Fruit fly (Drosophila melanogaster): Measurements from ENCODE around the gene Flo2.

DNA sequence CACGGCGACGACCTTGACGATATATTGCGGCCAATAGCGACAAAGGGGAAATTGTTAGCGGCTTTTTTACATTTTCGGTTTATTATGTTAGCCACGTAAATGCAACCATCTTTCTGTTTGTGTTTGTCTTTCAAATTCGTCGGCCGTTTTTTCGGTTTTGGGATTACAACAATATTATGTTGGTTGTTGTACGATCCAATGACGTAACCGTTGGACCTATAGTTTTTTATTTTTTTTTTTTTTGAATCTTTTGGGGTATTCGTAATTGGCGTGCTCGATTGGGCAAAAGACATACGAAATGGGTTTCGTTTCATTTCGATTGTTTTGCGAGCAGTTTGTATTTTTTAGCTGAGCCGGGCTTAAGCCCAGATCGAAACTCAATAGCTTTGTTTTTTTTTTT is 27.7 kb downstream of the Flo2 start:
- no peak for TF ChIP-seq D1 (tag; optimal IDR thresholded peaks at IDR 0.05)
- no peak for TF ChIP-seq Pif1A (GFP tag; optimal IDR thresholded peaks at IDR 0.05)
- TF ChIP-seq CG15710 (tag; optimal IDR thresholded peaks at IDR 0.05): no peak
- no peak for TF ChIP-seq CG4496 (GFP tag; IDR thresholded peaks at IDR 0.05)
- no peak for TF ChIP-seq CG13204 (GFP tag; optimal IDR thresholded peaks at IDR 0.05)
- no peak for TF ChIP-seq CG10348 (GFP tag; IDR thresholded peaks at IDR 0.05)
- TF ChIP-seq Ets98B (GFP tag; IDR thresholded peaks at IDR 0.05): no peak
- no peak for TF ChIP-seq rn (GFP tag; IDR thresholded peaks at IDR 0.05)
- no peak for TF ChIP-seq CG32121 (GFP tag; IDR thresholded peaks at IDR 0.05)
- TF ChIP-seq gl (tag; optimal IDR thresholded peaks at IDR 0.05): no peak
- TF ChIP-seq CG8159 (tag; optimal IDR thresholded peaks at IDR 0.05): no peak
